Worm (Caenorhabditis elegans): ENCODE measurements around the gene srbc-70.

DNA sequence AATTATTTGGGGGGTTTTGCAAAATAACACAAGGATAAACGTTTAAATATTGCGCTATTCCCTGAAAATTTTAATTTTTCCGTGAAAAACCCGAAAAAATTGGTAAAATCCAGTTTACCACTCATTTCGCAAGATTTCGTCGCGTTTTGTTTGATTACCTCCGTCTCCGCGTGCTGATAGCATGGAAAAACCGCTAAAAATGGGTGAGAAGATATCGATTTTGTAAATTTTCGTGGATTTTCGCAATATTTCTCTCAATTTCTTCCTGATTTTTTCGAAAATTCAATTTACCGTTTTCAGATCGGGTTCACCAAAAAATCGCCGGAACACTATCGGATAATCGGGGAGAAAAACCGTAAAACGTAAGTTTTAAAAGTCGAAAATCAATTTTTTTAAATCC is 20.0 kb upstream of the srbc-70 start, which contains the start of gene ama-1:
- TF ChIP-seq lin-39 (tag; optimal IDR thresholded peaks at IDR 0.05) = no peak
- no peak for TF ChIP-seq gmeb-1 (tag; optimal IDR thresholded peaks at IDR 0.05)
- TF ChIP-seq nhr-12 (tag; optimal IDR thresholded peaks at IDR 0.05) = no peak
- no peak for TF ChIP-seq unc-39 (tag; optimal IDR thresholded peaks at IDR 0.05)
- no peak for TF ChIP-seq nhr-10 (tag; optimal IDR thresholded peaks at IDR 0.05)
- TF ChIP-seq dmd-4 (tag; optimal IDR thresholded peaks at IDR 0.05) = no peak
- no peak for TF ChIP-seq mdl-1 (tag; optimal IDR thresholded peaks at IDR 0.05)
- no peak for TF ChIP-seq sma-9 (GFP tag; optimal IDR thresholded peaks at IDR 0.05)
- no peak for TF ChIP-seq sma-9 (tag; optimal IDR thresholded peaks at IDR 0.05)
- TF ChIP-seq elt-1 (tag; optimal IDR thresholded peaks at IDR 0.05) = no peak
